Worm (Caenorhabditis elegans) whole organism, young adult: ENCODE results near the gene Y45F3A.5.

ENCODE experiments used
- B0336.3 ChIP-seq: fragments of 200-800 bp; sonication (Bioruptor generic); IDR thresholded peaks from 2 replicates; pipeline ENCODE4 v1.3.6; 2022; ENCODE audit warnings: missing genetic modification characterization, missing compliant biosample characterization
- C06A6.2 ChIP-seq: fragments of 200-800 bp; sonication (Bioruptor generic); conservative IDR thresholded peaks from 2 replicates; pipeline ENCODE4 v1.3.6; 2022; ENCODE audit warnings: missing genetic modification characterization, missing compliant biosample characterization
- C17E4.6 ChIP-seq: fragments of 200-800 bp; sonication (Bioruptor generic); IDR thresholded peaks from 2 replicates; pipeline ENCODE4 v1.3.6; 2022; ENCODE audit warnings: missing genetic modification reagents, missing genetic modification characterization, missing compliant biosample characterization
- F33H1.4 ChIP-seq: fragments of 200-800 bp; sonication (Bioruptor generic); IDR thresholded peaks from 2 replicates; pipeline ENCODE4 v1.3.6; 2022; ENCODE audit warnings: missing genetic modification reagents, missing genetic modification characterization, missing compliant biosample characterization
- F49E8.2 ChIP-seq: sonication (generic microtip); optimal IDR thresholded peaks from 3 replicates; lab custom pipeline; 2017; ENCODE audit warnings: missing genetic modification characterization, mild to moderate bottlenecking, missing compliant biosample characterization, antibody characterized with exemption, moderate library complexity; ENCODE audit not compliant: insufficient read depth
- K11D2.4 ChIP-seq: fragments of 200-800 bp; sonication (Bioruptor generic); IDR thresholded peaks from 2 replicates; pipeline ENCODE4 v1.3.6; 2022; ENCODE audit warnings: missing genetic modification reagents, missing genetic modification characterization, missing compliant biosample characterization
- K12H6.12 ChIP-seq: fragments of 200-800 bp; sonication (Bioruptor generic); optimal IDR thresholded peaks from 2 replicates; lab custom pipeline; 2018; ENCODE audit warnings: mild to moderate bottlenecking, missing genetic modification characterization, missing compliant biosample characterization
- T07F8.4 ChIP-seq: sonication (generic microtip); optimal IDR thresholded peaks from 2 replicates; lab custom pipeline; 2016; ENCODE audit warnings: mild to moderate bottlenecking, missing genetic modification characterization, moderate library complexity, missing compliant biosample characterization
- akir-1 ChIP-seq: fragments of 200-800 bp; sonication (Bioruptor generic); optimal IDR thresholded peaks from 2 replicates; lab custom pipeline; 2018; ENCODE audit warnings: mild to moderate bottlenecking, missing genetic modification characterization, moderate library complexity, missing compliant biosample characterization
- ama-1 ChIP-seq, 3 experiments: fragments of 150-350 bp in 1 of 3; sonication (generic microtip) in 2 of 3; optimal IDR thresholded peaks; 2 replicates each; lab custom pipeline; 2014 to 2018; ENCODE audit warnings: missing biosample characterization in 2 of 3, missing genetic modification characterization in 2 of 3, missing genetic modification reagents in 2 of 3
- attf-5 ChIP-seq: fragments of 200-800 bp; sonication (Bioruptor generic); optimal IDR thresholded peaks from 2 replicates; lab custom pipeline; 2018; ENCODE audit warnings: mild to moderate bottlenecking, missing genetic modification characterization, missing compliant biosample characterization
- ccch-3 ChIP-seq: fragments of 200-800 bp; sonication (Bioruptor generic); optimal IDR thresholded peaks from 2 replicates; lab custom pipeline; 2018; ENCODE audit warnings: mild to moderate bottlenecking, missing genetic modification characterization, missing compliant biosample characterization
- ceh-91 ChIP-seq: fragments of 200-800 bp; sonication (Bioruptor generic); IDR thresholded peaks from 2 replicates; pipeline ENCODE4 v1.3.6; 2022; ENCODE audit warnings: missing genetic modification reagents, missing genetic modification characterization, missing compliant biosample characterization
- die-1 ChIP-seq: sonication (generic microtip); optimal IDR thresholded peaks from 2 replicates; lab custom pipeline; 2016; ENCODE audit warnings: missing genotype, mild to moderate bottlenecking, missing genetic modification characterization, missing compliant biosample characterization
- dpl-1 ChIP-seq: fragments of 150-350 bp; optimal IDR thresholded peaks from 2 replicates; lab custom pipeline; 2014; ENCODE audit warnings: missing biosample characterization, missing genetic modification reagents, missing genetic modification characterization
- egl-18 ChIP-seq: fragments of 200-800 bp; sonication (Bioruptor generic); IDR thresholded peaks from 2 replicates; pipeline ENCODE4 v1.3.6; 2022; ENCODE audit warnings: missing genetic modification reagents, missing genetic modification characterization, missing compliant biosample characterization
- ekl-4 ChIP-seq: fragments of 200-800 bp; sonication (Bioruptor generic); IDR thresholded peaks from 2 replicates; pipeline ENCODE4 v1.3.6; 2022; ENCODE audit warnings: missing genetic modification reagents, missing genetic modification characterization, missing compliant biosample characterization
- fkh-3 ChIP-seq: sonication (generic microtip); optimal IDR thresholded peaks from 2 replicates; lab custom pipeline; 2016; ENCODE audit warnings: mild to moderate bottlenecking, missing genetic modification characterization, missing compliant biosample characterization
- hmg-20 ChIP-seq: fragments of 200-800 bp; sonication (Bioruptor generic); IDR thresholded peaks from 2 replicates; pipeline ENCODE4 v1.3.6; 2022; ENCODE audit warnings: missing genetic modification reagents, missing genetic modification characterization, missing compliant biosample characterization
- hsf-1 ChIP-seq: fragments of 200-800 bp; sonication (Bioruptor generic); IDR thresholded peaks from 2 replicates; pipeline ENCODE4 v1.3.6; 2022; ENCODE audit warnings: missing genetic modification reagents, missing genetic modification characterization, missing compliant biosample characterization
- lag-1 ChIP-seq: fragments of 200-800 bp; sonication (Bioruptor generic); IDR thresholded peaks from 2 replicates; pipeline ENCODE4 v1.3.6; 2022; ENCODE audit warnings: missing genetic modification reagents, missing genetic modification characterization, missing compliant biosample characterization
- let-526 ChIP-seq: fragments of 200-800 bp; sonication (Bioruptor generic); IDR thresholded peaks from 2 replicates; pipeline ENCODE4 v1.3.6; 2022; ENCODE audit warnings: missing genetic modification reagents, missing genetic modification characterization, missing compliant biosample characterization
- let-607 ChIP-seq, 2 experiments: fragments of 200-800 bp in 1 of 2; sonication (Bioruptor generic) in 1 of 2; sonication (generic microtip) in 1 of 2; optimal IDR thresholded peaks; 2 replicates each; lab custom pipeline; 2016 to 2018; ENCODE audit warnings: mild to moderate bottlenecking in 2 of 2, missing compliant biosample characterization in 2 of 2, missing genetic modification characterization in 2 of 2, moderate library complexity in 2 of 2, missing genotype in 1 of 2
- lin-35 ChIP-seq, 3 experiments: fragments of 150-350 bp in 2 of 3; sonication (generic microtip) in 1 of 3; optimal IDR thresholded peaks; 2 replicates each; lab custom pipeline; 2014 to 2018; ENCODE audit warnings: missing biosample characterization in 3 of 3, missing genetic modification characterization in 3 of 3, missing genetic modification reagents in 3 of 3
- madf-10 ChIP-seq: sonication (generic microtip); optimal IDR thresholded peaks from 2 replicates; lab custom pipeline; 2016; ENCODE audit warnings: mild to moderate bottlenecking, missing genetic modification characterization, missing compliant biosample characterization
- madf-3 ChIP-seq: fragments of 200-800 bp; sonication (Bioruptor generic); IDR thresholded peaks from 2 replicates; pipeline ENCODE4 v1.3.6; 2022; ENCODE audit warnings: missing genetic modification reagents, missing genetic modification characterization, missing compliant biosample characterization
- madf-8 ChIP-seq: fragments of 200-800 bp; sonication (Bioruptor generic); conservative IDR thresholded peaks from 2 replicates; pipeline ENCODE4 v1.3.6; 2022; ENCODE audit warnings: missing genetic modification reagents, missing genetic modification characterization, missing compliant biosample characterization
- mel-28 ChIP-seq: sonication (generic microtip); optimal IDR thresholded peaks from 2 replicates; lab custom pipeline; 2016; ENCODE audit warnings: borderline replicate concordance, mild to moderate bottlenecking, missing genetic modification characterization, missing compliant biosample characterization
- mes-4 ChIP-seq: sonication (generic microtip); optimal IDR thresholded peaks from 2 replicates; lab custom pipeline; 2016; ENCODE audit warnings: missing genotype, missing genetic modification characterization, missing compliant biosample characterization
- nfya-2 ChIP-seq: fragments of 200-800 bp; sonication (Bioruptor generic); IDR thresholded peaks from 2 replicates; pipeline ENCODE4 v1.3.6; 2022; ENCODE audit warnings: missing genetic modification reagents, missing genetic modification characterization, missing compliant biosample characterization
- nhr-120 ChIP-seq: fragments of 200-800 bp; sonication (Bioruptor generic); IDR thresholded peaks from 2 replicates; pipeline ENCODE4 v1.3.6; 2022; ENCODE audit warnings: missing genetic modification characterization, missing compliant biosample characterization
- nhr-179 ChIP-seq: sonication (generic microtip); optimal IDR thresholded peaks from 2 replicates; lab custom pipeline; 2016; ENCODE audit warnings: mild to moderate bottlenecking, missing genetic modification characterization, missing compliant biosample characterization
- nhr-80 ChIP-seq: sonication (generic microtip); optimal IDR thresholded peaks from 2 replicates; lab custom pipeline; 2016; ENCODE audit warnings: missing genetic modification characterization, missing compliant biosample characterization
- pbrm-1 ChIP-seq: fragments of 200-800 bp; sonication (Bioruptor generic); IDR thresholded peaks from 2 replicates; pipeline ENCODE4 v1.3.6; 2022; ENCODE audit warnings: missing genetic modification reagents, missing genetic modification characterization, missing compliant biosample characterization
- pha-4 ChIP-seq: fragments of 150-350 bp; sonication (generic microtip); optimal IDR thresholded peaks from 2 replicates; lab custom pipeline; 2014; ENCODE audit warnings: missing biosample characterization, missing genetic modification reagents, missing genetic modification characterization
- rcor-1 ChIP-seq: fragments of 200-800 bp; sonication (Bioruptor generic); IDR thresholded peaks from 2 replicates; pipeline ENCODE4 v1.3.6; 2022; ENCODE audit warnings: missing genetic modification reagents, missing genetic modification characterization, missing compliant biosample characterization
- rpc-1 ChIP-seq, 2 experiments: fragments of 150-350 bp in 1 of 2; sonication (generic microtip) in 1 of 2; optimal IDR thresholded peaks; 2 replicates each; lab custom pipeline; 2014 to 2018; ENCODE audit warnings: missing biosample characterization in 1 of 2, missing genetic modification characterization in 1 of 2, missing genetic modification reagents in 1 of 2, missing genotype in 1 of 2
- sdz-38 ChIP-seq: sonication (generic microtip); optimal IDR thresholded peaks from 2 replicates; lab custom pipeline; 2016; ENCODE audit warnings: missing genotype, missing genetic modification characterization, missing compliant biosample characterization
- snpc-1.1 ChIP-seq: sonication (generic microtip); optimal IDR thresholded peaks from 2 replicates; lab custom pipeline; 2017; ENCODE audit warnings: missing genetic modification characterization, mild to moderate bottlenecking, missing compliant biosample characterization, antibody characterized with exemption, moderate library complexity, missing genotype, missing genetic modification reagents; ENCODE audit not compliant: insufficient read depth
- snpc-3.4 ChIP-seq: sonication (generic microtip); optimal IDR thresholded peaks from 2 replicates; lab custom pipeline; 2017; ENCODE audit warnings: missing genetic modification characterization, mild to moderate bottlenecking, missing compliant biosample characterization, antibody characterized with exemption, moderate library complexity, missing genotype, missing genetic modification reagents
- tbp1 ChIP-seq: fragments of 200-800 bp; sonication (Bioruptor generic); optimal IDR thresholded peaks from 2 replicates; lab custom pipeline; 2018; ENCODE audit warnings: mild to moderate bottlenecking, missing genetic modification characterization, missing compliant biosample characterization
- tlf-1 ChIP-seq: fragments of 200-800 bp; sonication (Bioruptor generic); optimal IDR thresholded peaks from 2 replicates; lab custom pipeline; 2018; ENCODE audit warnings: mild to moderate bottlenecking, missing genetic modification characterization, missing compliant biosample characterization
- unc-130 ChIP-seq: sonication (generic microtip); optimal IDR thresholded peaks from 2 replicates; lab custom pipeline; 2016; ENCODE audit warnings: missing genetic modification reagents, missing genetic modification characterization, missing compliant biosample characterization
- unc-62 ChIP-seq: fragments of 150-350 bp; optimal IDR thresholded peaks from 2 replicates; lab custom pipeline; 2014; ENCODE audit warnings: missing biosample characterization, missing genetic modification reagents, missing genetic modification characterization
- zfh-2 ChIP-seq: fragments of 200-800 bp; sonication (Bioruptor generic); conservative IDR thresholded peaks from 2 replicates; pipeline ENCODE4 v1.3.6; 2022; ENCODE audit warnings: missing genetic modification reagents, missing genetic modification characterization, missing compliant biosample characterization
- ztf-18 ChIP-seq: sonication (generic microtip); optimal IDR thresholded peaks from 2 replicates; lab custom pipeline; 2016; ENCODE audit warnings: missing genotype, mild to moderate bottlenecking, missing genetic modification characterization, missing compliant biosample characterization
- ztf-22 ChIP-seq: fragments of 200-800 bp; sonication (Bioruptor generic); optimal IDR thresholded peaks from 2 replicates; lab custom pipeline; 2018; ENCODE audit warnings: mild to moderate bottlenecking, missing genetic modification characterization, moderate library complexity, missing compliant biosample characterization

Y45F3A.5 gene

ce11 chrIII:10624564-10624963 is 38.4 kb upstream of the Y45F3A.5 start (continued):
- TF ChIP-seq madf-3 (peak; percentile 83), ceh-91 (GFP tag; lab: Robert Waterston, UW) (peak; percentile 32; the same call in 1 of the 2 replicates), C17E4.6 (GFP tag; lab: Robert Waterston, UW) (no peak), tbp1 (GFP tag; lab: Kevin White, UChicago) (peak; percentile 99), lin-35 (GFP tag; optimal IDR thresholded peaks at IDR 0.05; lab: Kevin White, UChicago) (peak in 1 of 3 experiments; percentile 41), attf-5 (GFP tag; lab: Kevin White, UChicago) (peak; percentile 58), ccch-3 (GFP tag; lab: Kevin White, UChicago) (no peak), unc-62 (no peak), ztf-18 (tag; lab: Kevin White, UChicago) (peak; percentile 76), fkh-3 (tag; lab: Kevin White, UChicago) (no peak), F49E8.2 (peak; percentile 73), mes-4 (tag; lab: Kevin White, UChicago) (no peak), snpc-1.1 (tag; lab: Kevin White, UChicago) (peak; percentile 50), F33H1.4 (peak; percentile 31), zfh-2 (GFP tag; lab: Robert Waterston, UW) (peak; percentile 55; the same call in 1 of the 2 replicates), sdz-38 (tag; lab: Kevin White, UChicago) (no peak), madf-10 (peak; percentile 39), dpl-1 (GFP tag; lab: Kevin White, UChicago) (no peak), unc-130 (GFP tag; lab: Kevin White, UChicago) (peak; percentile 26), akir-1 (GFP tag; lab: Kevin White, UChicago) (no peak), ekl-4 (GFP tag; lab: Robert Waterston, UW) (peak; percentile 81), C06A6.2 (GFP tag; lab: Robert Waterston, UW) (no peak), lag-1 (GFP tag; lab: Robert Waterston, UW) (no peak), hsf-1 (GFP tag; lab: Robert Waterston, UW) (peak; percentile 53; the same call in 1 of the 2 replicates), nfya-2 (GFP tag; lab: Robert Waterston, UW) (0 out of 2 replicates have a peak, but pooled peaks have one; percentile 8), ztf-22 (GFP tag; lab: Kevin White, UChicago) (no peak), pha-4 (tag; lab: Kevin White, UChicago) (no peak), snpc-3.4 (tag; lab: Kevin White, UChicago) (peak; percentile 44), K11D2.4 (GFP tag; lab: Robert Waterston, UW) (0 out of 2 replicates have a peak, but pooled peaks have one; percentile 36), nhr-179 (no peak), tlf-1 (GFP tag; lab: Kevin White, UChicago) (peak; percentile 15), nhr-120 (GFP tag; lab: Robert Waterston, UW) (no peak), egl-18 (GFP tag; lab: Robert Waterston, UW) (no peak), mel-28 (tag; lab: Kevin White, UChicago) (peak; percentile 49), let-607 (tag; optimal IDR thresholded peaks at IDR 0.05; lab: Kevin White, UChicago) (no peak), madf-8 (no peak; the same call in 1 of the 2 replicates), T07F8.4 (tag; lab: Kevin White, UChicago) (peak; percentile 70), rpc-1 (optimal IDR thresholded peaks at IDR 0.05; lab: Kevin White, UChicago) (peak; percentile 71), rpc-1 (tag; optimal IDR thresholded peaks at IDR 0.05; lab: Kevin White, UChicago) (peak; percentile 85), die-1 (peak; percentile 75), K12H6.12 (peak; percentile 36), ama-1 (optimal IDR thresholded peaks at IDR 0.05; lab: Kevin White, UChicago) (no peak), ama-1 (GFP tag; optimal IDR thresholded peaks at IDR 0.05; lab: Kevin White, UChicago) (peak; percentile 68 to 78), nhr-80 (peak; percentile 15), hmg-20 (GFP tag; lab: Robert Waterston, UW) (peak; percentile 31; the same call in 1 of the 2 replicates), let-526 (GFP tag; lab: Robert Waterston, UW) (peak; percentile 66; the same call in 1 of the 2 replicates), B0336.3 (GFP tag; lab: Robert Waterston, UW) (peak; percentile 31; the same call in 1 of the 2 replicates), pbrm-1 (GFP tag; lab: Robert Waterston, UW) (no peak), rcor-1 (GFP tag; lab: Robert Waterston, UW) (peak; percentile 51; the same call in 1 of the 2 replicates)
